Worm (Caenorhabditis elegans) whole organism, late embryonic: ENCODE measurements around the gene rmh-2.
A peak's percentile ranks its signal among the peaks of the same experiment; 100 is the strongest.

ENCODE experiments used
- C08G9.2 ChIP-seq: sonication (generic microtip); optimal IDR thresholded peaks from 2 replicates; lab custom pipeline; 2016; ENCODE audit warnings: mild to moderate bottlenecking, missing genetic modification characterization, moderate library complexity, missing compliant biosample characterization
- F13H6.1 ChIP-seq: sonication (generic microtip); optimal IDR thresholded peaks from 2 replicates; lab custom pipeline; 2016; ENCODE audit warnings: missing genetic modification characterization, missing compliant biosample characterization
- K02D7.2 ChIP-seq: sonication (generic microtip); optimal IDR thresholded peaks from 2 replicates; lab custom pipeline; 2017; ENCODE audit warnings: mild to moderate bottlenecking, missing genetic modification characterization, missing compliant biosample characterization
- T23F11.4 ChIP-seq: fragments of 200-800 bp; sonication (Bioruptor generic); optimal IDR thresholded peaks from 2 replicates; lab custom pipeline; 2018; ENCODE audit warnings: mild to moderate bottlenecking, missing genetic modification characterization, missing compliant biosample characterization
- ceh-14 ChIP-seq: sonication (generic microtip); optimal IDR thresholded peaks from 2 replicates; lab custom pipeline; 2016; ENCODE audit warnings: missing genotype, missing genetic modification characterization, missing compliant biosample characterization
- ceh-30 ChIP-seq: fragments of 150-350 bp; optimal IDR thresholded peaks from 2 replicates; lab custom pipeline; 2014; ENCODE audit warnings: missing biosample characterization, missing genetic modification characterization
- ceh-31 ChIP-seq: sonication (generic microtip); optimal IDR thresholded peaks from 2 replicates; lab custom pipeline; 2016; ENCODE audit warnings: missing genetic modification characterization, missing compliant biosample characterization
- ceh-45 ChIP-seq: fragments of 200-800 bp; sonication (Bioruptor generic); IDR thresholded peaks from 2 replicates; pipeline ENCODE4 v1.3.6; 2022; ENCODE audit warnings: missing genetic modification reagents, missing genetic modification characterization, missing compliant biosample characterization
- ceh-9 ChIP-seq: sonication (generic microtip); optimal IDR thresholded peaks from 2 replicates; lab custom pipeline; 2016; ENCODE audit warnings: mild to moderate bottlenecking, missing genetic modification characterization, inconsistent platforms, missing compliant biosample characterization
- che-1 ChIP-seq: sonication (generic microtip); optimal IDR thresholded peaks from 2 replicates; lab custom pipeline; 2016; ENCODE audit warnings: mild to moderate bottlenecking, missing genetic modification characterization, missing compliant biosample characterization
- dmd-4 ChIP-seq: sonication (generic microtip); optimal IDR thresholded peaks from 2 replicates; lab custom pipeline; 2016; ENCODE audit warnings: borderline replicate concordance, missing genetic modification characterization, missing compliant biosample characterization
- elt-2 ChIP-seq: sonication (generic microtip); optimal IDR thresholded peaks from 2 replicates; lab custom pipeline; 2016; ENCODE audit warnings: missing genetic modification reagents, missing genetic modification characterization, missing compliant biosample characterization
- elt-4 ChIP-seq: sonication (generic microtip); optimal IDR thresholded peaks from 2 replicates; lab custom pipeline; 2016; ENCODE audit warnings: missing genetic modification characterization, missing compliant biosample characterization
- ets-4 ChIP-seq: sonication (generic microtip); optimal IDR thresholded peaks from 2 replicates; lab custom pipeline; 2016; ENCODE audit warnings: missing genetic modification characterization, missing compliant biosample characterization
- fax-1 ChIP-seq: sonication (generic microtip); optimal IDR thresholded peaks from 2 replicates; lab custom pipeline; 2016; ENCODE audit warnings: missing genotype, missing genetic modification characterization, missing compliant biosample characterization
- hlh-13 ChIP-seq: fragments of 200-800 bp; sonication (Bioruptor generic); optimal IDR thresholded peaks from 2 replicates; lab custom pipeline; 2018; ENCODE audit warnings: mild to moderate bottlenecking, missing genetic modification characterization, missing compliant biosample characterization
- hlh-15 ChIP-seq: sonication (generic microtip); optimal IDR thresholded peaks from 2 replicates; lab custom pipeline; 2016; ENCODE audit warnings: missing genetic modification characterization, missing compliant biosample characterization
- hlh-6 ChIP-seq: sonication (generic microtip); optimal IDR thresholded peaks from 2 replicates; lab custom pipeline; 2016; ENCODE audit warnings: missing genotype, missing genetic modification characterization, missing compliant biosample characterization
- hlh-8 ChIP-seq: sonication (generic microtip); optimal IDR thresholded peaks from 2 replicates; lab custom pipeline; 2016; ENCODE audit warnings: missing genotype, missing genetic modification characterization, missing compliant biosample characterization
- lin-11 ChIP-seq: fragments of 200-800 bp; sonication (Bioruptor generic); optimal IDR thresholded peaks from 2 replicates; lab custom pipeline; 2018; ENCODE audit warnings: mild to moderate bottlenecking, missing genetic modification characterization, missing compliant biosample characterization
- madf-2 ChIP-seq: sonication (generic microtip); optimal IDR thresholded peaks from 2 replicates; lab custom pipeline; 2017; ENCODE audit warnings: missing genetic modification characterization, missing compliant biosample characterization
- nhr-11 ChIP-seq: fragments of 150-350 bp; optimal IDR thresholded peaks from 2 replicates; lab custom pipeline; 2014; ENCODE audit warnings: missing biosample characterization, missing genetic modification characterization
- pag-3 ChIP-seq: sonication (generic microtip); optimal IDR thresholded peaks from 2 replicates; lab custom pipeline; 2016; ENCODE audit warnings: missing compliant biosample characterization, missing genetic modification characterization, borderline replicate concordance
- pqm-1 ChIP-seq: sonication (generic microtip); optimal IDR thresholded peaks from 2 replicates; lab custom pipeline; 2016; ENCODE audit warnings: missing genetic modification characterization, missing compliant biosample characterization
- ref-2 ChIP-seq: sonication (generic microtip); optimal IDR thresholded peaks from 2 replicates; lab custom pipeline; 2016; ENCODE audit warnings: missing genetic modification characterization, missing compliant biosample characterization
- rnt-1 ChIP-seq: sonication (generic microtip); optimal IDR thresholded peaks from 2 replicates; lab custom pipeline; 2016; ENCODE audit warnings: missing genetic modification characterization, missing compliant biosample characterization
- sdc-2 ChIP-seq: sonication (generic microtip); optimal IDR thresholded peaks from 2 replicates; lab custom pipeline; 2016; ENCODE audit warnings: missing genotype, missing genetic modification characterization, missing compliant biosample characterization
- sox-2 ChIP-seq: fragments of 200-800 bp; sonication (Bioruptor generic); IDR thresholded peaks from 2 replicates; pipeline ENCODE4 v1.3.6; 2022; ENCODE audit warnings: missing genetic modification reagents, missing genetic modification characterization, missing compliant biosample characterization
- sox-4 ChIP-seq: sonication (generic microtip); optimal IDR thresholded peaks from 2 replicates; lab custom pipeline; 2017; ENCODE audit warnings: mild to moderate bottlenecking, missing genetic modification characterization, inconsistent platforms, missing compliant biosample characterization
- syd-9 ChIP-seq: sonication (generic microtip); optimal IDR thresholded peaks from 2 replicates; lab custom pipeline; 2016; ENCODE audit warnings: mild to moderate bottlenecking, missing genetic modification characterization, moderate library complexity, missing compliant biosample characterization
- tbx-7 ChIP-seq: sonication (generic microtip); optimal IDR thresholded peaks from 2 replicates; lab custom pipeline; 2016; ENCODE audit warnings: missing genotype, missing genetic modification characterization, missing compliant biosample characterization
- unc-42 ChIP-seq: sonication (generic microtip); optimal IDR thresholded peaks from 2 replicates; lab custom pipeline; 2016; ENCODE audit warnings: missing genotype, missing genetic modification characterization, missing compliant biosample characterization
- unc-55 ChIP-seq: sonication (generic microtip); optimal IDR thresholded peaks from 2 replicates; lab custom pipeline; 2017; ENCODE audit warnings: missing biosample characterization, missing genetic modification reagents, missing genetic modification characterization
- unc-86 ChIP-seq: sonication (generic microtip); optimal IDR thresholded peaks from 2 replicates; lab custom pipeline; 2016; ENCODE audit warnings: missing genetic modification characterization, missing compliant biosample characterization
- ztf-16 ChIP-seq: sonication (generic microtip); optimal IDR thresholded peaks from 2 replicates; lab custom pipeline; 2017; ENCODE audit warnings: missing genetic modification characterization, missing compliant biosample characterization

The rmh-2 gene

DNA sequence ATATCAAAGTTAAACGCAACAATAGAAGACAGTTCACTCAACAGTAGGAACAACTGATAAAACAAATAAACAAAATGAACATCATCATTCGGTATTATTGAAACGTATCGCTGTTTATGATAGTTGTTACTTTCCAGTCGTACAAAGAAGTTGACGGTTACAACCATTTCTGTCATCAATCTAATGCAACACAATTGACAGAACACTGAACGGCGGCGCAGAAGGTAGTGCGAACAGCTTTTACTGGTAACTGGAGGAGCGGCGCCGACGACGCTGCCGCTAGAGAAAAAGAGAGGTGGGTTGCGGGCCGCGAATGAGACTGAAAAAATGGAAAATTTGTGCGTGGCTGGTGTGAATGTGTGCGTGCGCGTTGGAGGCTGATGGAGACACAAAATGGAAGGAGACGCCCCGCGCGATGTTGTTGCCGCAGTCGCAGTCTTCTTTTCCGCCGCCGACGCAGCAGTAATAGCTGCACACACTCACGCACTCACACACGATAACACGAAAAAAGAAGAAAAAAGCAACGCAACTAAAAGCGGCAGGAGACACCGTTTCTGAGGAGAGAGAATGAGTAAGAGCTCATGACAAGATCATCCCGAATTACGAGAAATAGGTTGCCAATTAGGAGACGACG lies 33.7 kb upstream of the rmh-2 start:
- peak; percentile 21 for TF ChIP-seq unc-42 (tag; lab: Kevin White, UChicago)
- no peak for TF ChIP-seq elt-2 (tag; lab: Kevin White, UChicago)
- no peak for TF ChIP-seq T23F11.4 (GFP tag; lab: Kevin White, UChicago)
- TF ChIP-seq pqm-1, result no peak
- no peak for TF ChIP-seq hlh-13 (GFP tag; lab: Kevin White, UChicago)
- TF ChIP-seq C08G9.2 (tag; lab: Kevin White, UChicago), result no peak
- no peak for TF ChIP-seq ceh-9 (tag; lab: Kevin White, UChicago)
- TF ChIP-seq elt-4, result no peak
- TF ChIP-seq ceh-14 (tag; lab: Kevin White, UChicago), result peak; percentile 26
- peak; percentile 48 for TF ChIP-seq hlh-6 (tag; lab: Kevin White, UChicago)
- TF ChIP-seq ref-2 (tag; lab: Kevin White, UChicago), result peak; percentile 16
- no peak for TF ChIP-seq madf-2 (tag; lab: Kevin White, UChicago)
- peak; percentile 28 for TF ChIP-seq ceh-31 (tag; lab: Kevin White, UChicago)
- no peak for TF ChIP-seq K02D7.2 (tag; lab: Kevin White, UChicago)
- TF ChIP-seq syd-9 (tag; lab: Kevin White, UChicago), result no peak

DNA sequence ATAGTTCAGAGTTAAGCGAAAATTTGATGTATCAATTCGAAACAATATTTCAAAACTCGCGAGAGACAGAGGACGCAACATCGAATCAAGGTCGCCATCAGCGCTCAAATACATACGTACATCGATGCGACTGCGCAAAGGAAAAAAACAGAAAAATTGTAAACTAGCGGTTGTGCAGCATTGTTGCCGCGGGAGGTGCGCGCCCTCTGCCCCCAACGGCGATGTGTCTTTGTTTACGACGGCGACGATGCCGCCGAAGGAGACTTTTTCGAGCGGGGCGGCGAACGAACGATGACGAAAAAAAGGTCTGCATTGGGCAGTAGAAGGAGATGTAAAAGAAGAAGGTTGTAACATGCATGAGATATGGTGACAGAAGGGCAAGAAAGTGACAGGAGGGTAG lies 32.3 kb upstream of the rmh-2 start:
- TF ChIP-seq unc-86 (tag; lab: Kevin White, UChicago) (no peak), unc-42 (tag; lab: Kevin White, UChicago) (no peak), ceh-30 (tag; lab: Kevin White, UChicago) (no peak), ceh-45 (GFP tag; lab: Robert Waterston, UW) (no peak), ztf-16 (tag; lab: Kevin White, UChicago) (no peak), sox-2 (no peak), hlh-13 (GFP tag; lab: Kevin White, UChicago) (no peak), pqm-1 (no peak), hlh-6 (tag; lab: Kevin White, UChicago) (no peak), ceh-9 (tag; lab: Kevin White, UChicago) (no peak), nhr-11 (tag; lab: Kevin White, UChicago) (no peak), sdc-2 (tag; lab: Kevin White, UChicago) (no peak), ets-4 (tag; lab: Kevin White, UChicago) (no peak), unc-55 (GFP tag; lab: Kevin White, UChicago) (no peak), F13H6.1 (tag; lab: Kevin White, UChicago) (no peak), sox-4 (no peak)

DNA sequence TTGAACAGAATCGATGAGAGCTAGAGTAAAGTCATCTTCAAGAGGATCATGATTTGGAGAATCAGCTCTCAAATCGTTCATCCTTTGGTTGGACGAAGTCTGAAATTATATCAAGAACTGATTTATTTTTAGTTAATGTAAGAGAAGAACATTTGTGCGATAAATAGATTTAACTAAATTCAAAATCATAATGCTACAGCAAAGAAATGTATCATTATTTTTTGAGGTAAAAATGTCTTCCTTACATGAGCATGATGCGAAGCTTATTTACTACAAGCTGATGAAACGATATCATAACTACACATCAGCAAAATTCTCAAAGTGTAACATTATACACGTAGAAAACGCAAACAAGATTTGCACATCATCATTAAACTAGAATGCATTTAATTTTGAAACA lies 31.8 kb upstream of the rmh-2 start, which contains the start of gene madf-4:
Gene madf-4, minus strand, starts transcription at position 101 of the 400 bp plus-strand sequence.
- TF ChIP-seq pqm-1 (no peak), lin-11 (no peak), che-1 (no peak), tbx-7 (no peak), T23F11.4 (GFP tag; lab: Kevin White, UChicago) (no peak), hlh-8 (no peak), dmd-4 (tag; lab: Kevin White, UChicago) (no peak), pag-3 (tag; lab: Kevin White, UChicago) (no peak), hlh-15 (tag; lab: Kevin White, UChicago) (no peak), ztf-16 (tag; lab: Kevin White, UChicago) (no peak), sox-2 (no peak), fax-1 (no peak)
- TF ChIP-seq, all 69 proteins: peak for 0

DNA sequence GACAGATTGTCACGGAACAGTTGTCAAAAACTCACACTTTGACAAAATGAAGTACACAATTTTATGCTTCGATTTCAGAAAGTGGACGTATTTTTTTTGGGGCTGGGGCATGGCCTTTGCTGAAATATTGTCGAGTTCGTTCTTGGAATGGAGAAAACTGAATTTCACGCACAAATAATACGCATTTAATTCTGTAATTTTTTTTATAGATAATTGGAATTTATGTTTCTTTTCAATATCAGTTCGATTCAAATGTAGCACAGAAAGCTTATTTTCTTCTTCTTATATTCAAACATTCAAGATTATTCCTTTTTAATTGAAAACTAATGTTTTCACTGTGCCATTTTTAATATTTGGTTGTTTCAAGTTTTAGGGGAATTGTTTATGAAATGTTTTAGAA lies 29.8 kb upstream of the rmh-2 start, which contains the start of gene T07C12.10:
Gene T07C12.10, minus strand, starts transcription at position 101 of the 400 bp plus-strand sequence.
- TF ChIP-seq madf-2 (tag; lab: Kevin White, UChicago), result no peak
- no peak for TF ChIP-seq K02D7.2 (tag; lab: Kevin White, UChicago)
- TF ChIP-seq rnt-1 (tag; lab: Kevin White, UChicago), result no peak
